Worm (Caenorhabditis elegans): ENCODE measurements around the gene T05C12.11.

DNA sequence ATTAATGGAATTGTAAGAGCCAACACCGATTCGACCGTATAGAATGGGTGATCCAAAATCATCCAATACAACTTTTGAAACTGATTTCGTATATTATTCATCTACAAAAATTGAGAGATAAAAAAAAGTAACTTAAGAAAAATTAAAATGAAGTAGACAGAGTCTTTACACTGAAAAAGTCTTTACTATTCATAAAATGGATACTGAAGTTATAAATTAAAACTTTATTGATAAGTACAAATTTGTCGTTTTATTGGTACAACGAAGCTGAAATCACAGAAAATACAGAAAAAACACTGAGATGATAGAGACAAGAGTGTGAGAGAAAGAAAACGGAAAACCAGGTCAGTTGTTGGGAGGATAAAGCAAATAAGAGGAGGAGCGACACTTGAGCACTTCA is 44.1 kb upstream of the T05C12.11 start, which contains the start of gene M110.10:
- no peak for TF ChIP-seq zfp-3 (GFP tag; conservative IDR thresholded peaks at IDR 0.05)
- TF ChIP-seq lin-39 (tag; optimal IDR thresholded peaks at IDR 0.05), result no peak

Data from whole organism, L4 larva.